Fruit fly (Drosophila melanogaster): Measurements from ENCODE around the gene CG6686.

CG6686 gene

dm6 chr2L:12010100-12010876, 22.4 kb upstream of the CG6686 start (continued):
- peak; percentile 84 for TF ChIP-seq ab (GFP tag; optimal IDR thresholded peaks at IDR 0.05)
- TF ChIP-seq ftz-f1 (GFP tag; optimal IDR thresholded peaks at IDR 0.05) = peak; percentile 97
- TF ChIP-seq CG1832 (GFP tag; optimal IDR thresholded peaks at IDR 0.05) = peak; percentile 90
- TF ChIP-seq BtbVII (GFP tag; optimal IDR thresholded peaks at IDR 0.05) = peak; percentile 11
- TF ChIP-seq CG16779 (GFP tag; IDR thresholded peaks at IDR 0.05) = no peak
- peak; percentile 19 for TF ChIP-seq CG10431 (GFP tag; optimal IDR thresholded peaks at IDR 0.05)
- TF ChIP-seq MTF-1 (GFP tag; optimal IDR thresholded peaks at IDR 0.05; ENCODE audit: borderline replicate concordance) = peak; percentile 58
- peak; percentile 21 for TF ChIP-seq ERR (GFP tag; optimal IDR thresholded peaks at IDR 0.05)
- peak; percentile 68 for TF ChIP-seq HLHmδ (GFP tag; optimal IDR thresholded peaks at IDR 0.05)
- peak; percentile 12 for TF ChIP-seq Asciz (GFP tag; optimal IDR thresholded peaks at IDR 0.05)
- TF ChIP-seq repo (GFP tag; optimal IDR thresholded peaks at IDR 0.05) = peak; percentile 19
- peak; percentile 53 for TF ChIP-seq gro (GFP tag; optimal IDR thresholded peaks at IDR 0.05)
- TF ChIP-seq oc (tag; optimal IDR thresholded peaks at IDR 0.05) = peak; percentile 99
- TF ChIP-seq kah (GFP tag; optimal IDR thresholded peaks at IDR 0.05) = peak; percentile 85
- TF ChIP-seq CG8924 (tag; optimal IDR thresholded peaks at IDR 0.05) = peak; percentile 67
- peak; percentile 18 for TF ChIP-seq nau (GFP tag; optimal IDR thresholded peaks at IDR 0.05)
- TF ChIP-seq CG15601 (tag; optimal IDR thresholded peaks at IDR 0.05) = peak; percentile 100
- TF ChIP-seq B-H2 (GFP tag; optimal IDR thresholded peaks at IDR 0.05) = peak; percentile 60
- TF ChIP-seq Elba2 (GFP tag; optimal IDR thresholded peaks at IDR 0.05) = peak; percentile 100
- TF ChIP-seq tap (tag; optimal IDR thresholded peaks at IDR 0.05) = peak; percentile 68
- TF ChIP-seq CG6791 (GFP tag; IDR thresholded peaks at IDR 0.05; ENCODE audit: partially characterized antibody) = no peak
- TF ChIP-seq dmrt99B (tag; optimal IDR thresholded peaks at IDR 0.05) = peak; percentile 55
- peak; percentile 86 for TF ChIP-seq twi (tag; optimal IDR thresholded peaks at IDR 0.05)
- TF ChIP-seq CG6683 (GFP tag; optimal IDR thresholded peaks at IDR 0.05) = peak; percentile 26
- peak; percentile 39 for TF ChIP-seq pho (GFP tag; optimal IDR thresholded peaks at IDR 0.05)
- peak in 1 of 2 experiments; percentile 58 for TF ChIP-seq Hr78 (GFP tag; optimal IDR thresholded peaks at IDR 0.05)
- TF ChIP-seq salm (tag; optimal IDR thresholded peaks at IDR 0.05) = peak; percentile 12
- peak; percentile 51 for TF ChIP-seq CG17568 (GFP tag; optimal IDR thresholded peaks at IDR 0.05)
- TF ChIP-seq Nf-YC (tag; optimal IDR thresholded peaks at IDR 0.05) = peak; percentile 100
- TF ChIP-seq trem (tag; optimal IDR thresholded peaks at IDR 0.05) = peak; percentile 15
- TF ChIP-seq chn (GFP tag; optimal IDR thresholded peaks at IDR 0.05) = peak; percentile 80

- no peak for TF ChIP-seq zf30C (GFP tag; optimal IDR thresholded peaks at IDR 0.05)
- no peak for TF ChIP-seq NC2β (GFP tag; optimal IDR thresholded peaks at IDR 0.05)
- no peak for TF ChIP-seq Elba2 (GFP tag; optimal IDR thresholded peaks at IDR 0.05)
- TF ChIP-seq TFAM (GFP tag; optimal IDR thresholded peaks at IDR 0.05) = no peak
- no peak for TF ChIP-seq CG4820 (GFP tag; optimal IDR thresholded peaks at IDR 0.05)
- TF ChIP-seq CG7839 (tag; optimal IDR thresholded peaks at IDR 0.05) = no peak
- TF ChIP-seq CG1832 (GFP tag; optimal IDR thresholded peaks at IDR 0.05) = no peak
- TF ChIP-seq croc (GFP tag; conservative IDR thresholded peaks at IDR 0.05) = no peak
- TF ChIP-seq run (tag; optimal IDR thresholded peaks at IDR 0.05) = no peak
- no peak for TF ChIP-seq CG3163 (GFP tag; optimal IDR thresholded peaks at IDR 0.05)
- no peak for TF ChIP-seq CG3847 (GFP tag; IDR thresholded peaks at IDR 0.05)
- no peak for TF ChIP-seq CG32772 (GFP tag; IDR thresholded peaks at IDR 0.05)
- no peak for TF ChIP-seq scrt (GFP tag; optimal IDR thresholded peaks at IDR 0.05)
- TF ChIP-seq toy (GFP tag; IDR thresholded peaks at IDR 0.05) = no peak
- no peak for TF ChIP-seq gem (tag; optimal IDR thresholded peaks at IDR 0.05)
- no peak for TF ChIP-seq CG8924 (tag; optimal IDR thresholded peaks at IDR 0.05)
- TF ChIP-seq vnd (GFP tag; IDR thresholded peaks at IDR 0.05; ENCODE audit: partially characterized antibody) = no peak
- no peak for TF ChIP-seq Dfd (GFP tag; optimal IDR thresholded peaks at IDR 0.05)
- TF ChIP-seq CG8281 (tag; optimal IDR thresholded peaks at IDR 0.05) = no peak
- TF ChIP-seq CG17385 (GFP tag; optimal IDR thresholded peaks at IDR 0.05) = no peak
Observed at dm6 chr2L:12007853-12008252, 20.0 kb upstream of the CG6686 start, which contains the start of gene Rh5. TSS of gene Rh5 (plus strand) at chr2L:12008153.

All from whole organism, embryonic.